Worm (Caenorhabditis elegans) whole organism, late embryonic: ENCODE results near the gene col-68.
A peak's percentile ranks its signal among the peaks of the same experiment; 100 is the strongest.

Source experiments
- C08G9.2 ChIP-seq: sonication (generic microtip); optimal IDR thresholded peaks from 2 replicates; lab custom pipeline; 2016; ENCODE audit warnings: mild to moderate bottlenecking, missing genetic modification characterization, moderate library complexity, missing compliant biosample characterization
- C38D4.7 ChIP-seq: fragments of 200-800 bp; sonication (Bioruptor generic); optimal IDR thresholded peaks from 2 replicates; lab custom pipeline; 2018; ENCODE audit warnings: mild to moderate bottlenecking, missing genetic modification characterization, moderate library complexity, missing compliant biosample characterization
- F13H6.1 ChIP-seq: sonication (generic microtip); optimal IDR thresholded peaks from 2 replicates; lab custom pipeline; 2016; ENCODE audit warnings: missing genetic modification characterization, missing compliant biosample characterization
- K02D7.2 ChIP-seq: sonication (generic microtip); optimal IDR thresholded peaks from 2 replicates; lab custom pipeline; 2017; ENCODE audit warnings: mild to moderate bottlenecking, missing genetic modification characterization, missing compliant biosample characterization
- T23F11.4 ChIP-seq: fragments of 200-800 bp; sonication (Bioruptor generic); optimal IDR thresholded peaks from 2 replicates; lab custom pipeline; 2018; ENCODE audit warnings: mild to moderate bottlenecking, missing genetic modification characterization, missing compliant biosample characterization
- ahr-1 ChIP-seq: sonication (generic microtip); optimal IDR thresholded peaks from 2 replicates; lab custom pipeline; 2016; ENCODE audit warnings: missing genetic modification characterization, missing compliant biosample characterization
- ceh-14 ChIP-seq: sonication (generic microtip); optimal IDR thresholded peaks from 2 replicates; lab custom pipeline; 2016; ENCODE audit warnings: missing genotype, missing genetic modification characterization, missing compliant biosample characterization
- ceh-19 ChIP-seq: fragments of 200-800 bp; sonication (Bioruptor generic); optimal IDR thresholded peaks from 2 replicates; lab custom pipeline; 2018; ENCODE audit warnings: mild to moderate bottlenecking, missing genetic modification characterization, missing compliant biosample characterization
- ceh-2 ChIP-seq: sonication (generic microtip); optimal IDR thresholded peaks from 2 replicates; lab custom pipeline; 2016; ENCODE audit warnings: missing genotype, missing genetic modification characterization, missing compliant biosample characterization
- ceh-24 ChIP-seq: sonication (generic microtip); optimal IDR thresholded peaks from 2 replicates; lab custom pipeline; 2016; ENCODE audit warnings: mild to moderate bottlenecking, missing genetic modification characterization, missing compliant biosample characterization
- ceh-34 ChIP-seq: sonication (generic microtip); optimal IDR thresholded peaks from 2 replicates; lab custom pipeline; 2016; ENCODE audit warnings: mild to moderate bottlenecking, missing genetic modification characterization, missing compliant biosample characterization
- ceh-45 ChIP-seq: fragments of 200-800 bp; sonication (Bioruptor generic); IDR thresholded peaks from 2 replicates; pipeline ENCODE4 v1.3.6; 2022; ENCODE audit warnings: missing genetic modification reagents, missing genetic modification characterization, missing compliant biosample characterization
- ceh-6 ChIP-seq: fragments of 200-800 bp; sonication (Bioruptor generic); optimal IDR thresholded peaks from 2 replicates; lab custom pipeline; 2018; ENCODE audit warnings: mild to moderate bottlenecking, missing genetic modification characterization, missing compliant biosample characterization
- dmd-4 ChIP-seq: sonication (generic microtip); optimal IDR thresholded peaks from 2 replicates; lab custom pipeline; 2016; ENCODE audit warnings: borderline replicate concordance, missing genetic modification characterization, missing compliant biosample characterization
- elt-2 ChIP-seq: sonication (generic microtip); optimal IDR thresholded peaks from 2 replicates; lab custom pipeline; 2016; ENCODE audit warnings: missing genetic modification reagents, missing genetic modification characterization, missing compliant biosample characterization
- ets-4 ChIP-seq: sonication (generic microtip); optimal IDR thresholded peaks from 2 replicates; lab custom pipeline; 2016; ENCODE audit warnings: missing genetic modification characterization, missing compliant biosample characterization
- fax-1 ChIP-seq: sonication (generic microtip); optimal IDR thresholded peaks from 2 replicates; lab custom pipeline; 2016; ENCODE audit warnings: missing genotype, missing genetic modification characterization, missing compliant biosample characterization
- hlh-15 ChIP-seq: sonication (generic microtip); optimal IDR thresholded peaks from 2 replicates; lab custom pipeline; 2016; ENCODE audit warnings: missing genetic modification characterization, missing compliant biosample characterization
- hlh-30 ChIP-seq: sonication (generic microtip); optimal IDR thresholded peaks from 2 replicates; lab custom pipeline; 2017; ENCODE audit warnings: antibody characterized with exemption, missing genetic modification characterization, missing compliant biosample characterization; ENCODE audit not compliant: insufficient read depth
- hlh-6 ChIP-seq: sonication (generic microtip); optimal IDR thresholded peaks from 2 replicates; lab custom pipeline; 2016; ENCODE audit warnings: missing genotype, missing genetic modification characterization, missing compliant biosample characterization
- lim-6 ChIP-seq: sonication (generic microtip); optimal IDR thresholded peaks from 2 replicates; lab custom pipeline; 2016; ENCODE audit warnings: missing genetic modification characterization, missing compliant biosample characterization
- mec-3 ChIP-seq: sonication (generic microtip); optimal IDR thresholded peaks from 2 replicates; lab custom pipeline; 2016; ENCODE audit warnings: borderline replicate concordance, missing genetic modification characterization, missing compliant biosample characterization
- nfya-1 ChIP-seq: sonication (generic microtip); optimal IDR thresholded peaks from 2 replicates; lab custom pipeline; 2017; ENCODE audit warnings: missing genetic modification characterization, mild to moderate bottlenecking, missing compliant biosample characterization, antibody characterized with exemption, moderate library complexity
- nhr-11 ChIP-seq: fragments of 150-350 bp; optimal IDR thresholded peaks from 2 replicates; lab custom pipeline; 2014; ENCODE audit warnings: missing biosample characterization, missing genetic modification characterization
- odd-2 ChIP-seq: sonication (generic microtip); optimal IDR thresholded peaks from 2 replicates; lab custom pipeline; 2017; ENCODE audit warnings: antibody characterized with exemption, mild to moderate bottlenecking, missing genetic modification characterization, missing compliant biosample characterization
- pag-3 ChIP-seq: sonication (generic microtip); optimal IDR thresholded peaks from 2 replicates; lab custom pipeline; 2016; ENCODE audit warnings: missing compliant biosample characterization, missing genetic modification characterization, borderline replicate concordance
- pha-2 ChIP-seq: sonication (generic microtip); optimal IDR thresholded peaks from 2 replicates; lab custom pipeline; 2017; ENCODE audit warnings: mild to moderate bottlenecking, missing genetic modification characterization, missing compliant biosample characterization
- pros-1 ChIP-seq: fragments of 150-350 bp; optimal IDR thresholded peaks from 2 replicates; lab custom pipeline; 2014; ENCODE audit warnings: missing biosample characterization, missing genetic modification reagents, missing genetic modification characterization
- rnt-1 ChIP-seq: sonication (generic microtip); optimal IDR thresholded peaks from 2 replicates; lab custom pipeline; 2016; ENCODE audit warnings: missing genetic modification characterization, missing compliant biosample characterization
- sox-2 ChIP-seq: fragments of 200-800 bp; sonication (Bioruptor generic); IDR thresholded peaks from 2 replicates; pipeline ENCODE4 v1.3.6; 2022; ENCODE audit warnings: missing genetic modification reagents, missing genetic modification characterization, missing compliant biosample characterization
- tbx-7 ChIP-seq: sonication (generic microtip); optimal IDR thresholded peaks from 2 replicates; lab custom pipeline; 2016; ENCODE audit warnings: missing genotype, missing genetic modification characterization, missing compliant biosample characterization
- ttx-3 ChIP-seq: sonication (generic microtip); optimal IDR thresholded peaks from 2 replicates; lab custom pipeline; 2016; ENCODE audit warnings: missing genetic modification reagents, missing genetic modification characterization, missing compliant biosample characterization
- unc-42 ChIP-seq: sonication (generic microtip); optimal IDR thresholded peaks from 2 replicates; lab custom pipeline; 2016; ENCODE audit warnings: missing genotype, missing genetic modification characterization, missing compliant biosample characterization
- unc-55 ChIP-seq: sonication (generic microtip); optimal IDR thresholded peaks from 2 replicates; lab custom pipeline; 2017; ENCODE audit warnings: missing biosample characterization, missing genetic modification reagents, missing genetic modification characterization

Gene col-68

DNA sequence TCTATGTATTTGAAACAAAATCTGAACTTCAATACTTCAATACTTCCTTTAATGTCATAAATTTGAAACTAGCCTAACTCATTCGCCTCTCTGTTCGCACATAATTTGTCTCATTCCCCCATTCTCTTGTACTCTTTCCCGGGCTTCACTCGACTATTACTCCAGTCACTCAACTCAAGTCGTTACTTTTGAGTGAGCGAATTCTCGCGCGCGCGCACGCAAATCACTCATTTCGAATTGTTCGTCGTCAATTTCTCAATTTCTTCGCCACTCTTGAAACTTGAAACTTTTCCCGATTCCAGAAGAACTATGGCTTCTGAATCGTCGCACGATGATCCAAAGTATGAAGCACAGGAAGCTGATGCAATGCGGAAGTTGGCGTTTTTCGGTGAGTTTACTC, at the start of gene col-68:
col-68 (plus strand) TSS at position 301 of the 400 bp plus-strand sequence.
- TF ChIP-seq hlh-6 (tag; lab: Kevin White, UChicago) (no peak), nhr-11 (tag; lab: Kevin White, UChicago) (no peak), ttx-3 (no peak), ceh-14 (tag; lab: Kevin White, UChicago) (no peak), elt-2 (tag; lab: Kevin White, UChicago) (no peak), unc-42 (no peak), rnt-1 (no peak), dmd-4 (tag; lab: Kevin White, UChicago) (no peak), C08G9.2 (tag; lab: Kevin White, UChicago) (no peak), pag-3 (tag; lab: Kevin White, UChicago) (no peak), nfya-1 (tag; lab: Kevin White, UChicago) (no peak), pros-1 (tag; lab: Kevin White, UChicago) (no peak), ceh-19 (GFP tag; lab: Kevin White, UChicago) (no peak), ahr-1 (tag; lab: Kevin White, UChicago) (no peak), ets-4 (tag; lab: Kevin White, UChicago) (no peak), hlh-15 (no peak), hlh-30 (tag; lab: Kevin White, UChicago) (no peak)

DNA sequence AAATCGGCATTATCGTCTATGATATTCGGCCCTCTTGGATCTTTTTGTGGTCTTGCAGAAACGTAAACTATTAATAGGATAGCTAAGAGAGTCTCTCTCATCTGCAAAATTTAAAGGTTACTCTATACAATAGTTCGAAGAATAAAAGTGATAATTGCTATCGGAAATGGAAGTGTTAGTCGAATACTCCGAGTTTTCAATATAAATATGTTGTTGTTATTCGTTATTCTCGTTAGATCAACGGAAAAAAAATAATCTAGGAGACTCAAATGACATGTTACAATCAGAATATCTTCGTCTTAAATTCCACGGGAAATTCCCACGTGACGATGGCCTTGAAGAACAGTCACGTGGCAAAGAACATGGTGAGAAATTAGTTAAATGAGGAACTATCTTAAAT, 49.1 kb upstream of the col-68 start, which contains the start of gene tre-5:
tre-5 (minus strand) TSS at position 101 of the 400 bp plus-strand sequence.
- TF ChIP-seq pag-3 (tag; lab: Kevin White, UChicago) = no peak
- TF ChIP-seq hlh-30 (tag; lab: Kevin White, UChicago) = peak; percentile 25
- no peak for TF ChIP-seq lim-6

DNA sequence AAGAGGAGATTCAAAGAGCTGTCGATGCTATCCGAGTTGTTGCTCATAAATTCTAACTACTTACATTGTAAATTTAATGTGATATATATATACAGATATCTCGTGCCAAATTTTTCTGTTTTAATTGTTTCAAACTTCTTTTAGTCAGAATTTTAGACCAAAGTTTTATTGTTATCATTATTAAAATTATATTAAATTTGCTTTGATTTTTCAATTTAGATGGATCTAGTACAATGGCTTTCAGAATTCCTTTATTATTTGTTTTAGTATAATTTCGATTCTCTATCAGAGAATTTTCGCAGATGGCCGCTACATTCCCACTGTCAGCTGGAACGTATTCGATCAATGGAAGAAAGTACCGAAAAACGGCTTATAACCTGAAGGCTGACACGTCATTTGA, 47.0 kb upstream of the col-68 start, which contains the start of gene ascc-1:
ascc-1 (plus strand) TSS at position 301 of the 400 bp plus-strand sequence.
- TF ChIP-seq C38D4.7 (GFP tag; lab: Kevin White, UChicago) (no peak), odd-2 (no peak), dmd-4 (tag; lab: Kevin White, UChicago) (no peak), ceh-2 (tag; lab: Kevin White, UChicago) (no peak), unc-55 (GFP tag; lab: Kevin White, UChicago) (no peak), ceh-19 (GFP tag; lab: Kevin White, UChicago) (no peak), elt-2 (tag; lab: Kevin White, UChicago) (no peak), ahr-1 (tag; lab: Kevin White, UChicago) (no peak), K02D7.2 (tag; lab: Kevin White, UChicago) (no peak), hlh-6 (tag; lab: Kevin White, UChicago) (no peak), ceh-34 (tag; lab: Kevin White, UChicago) (no peak), pha-2 (no peak), tbx-7 (tag; lab: Kevin White, UChicago) (no peak), ceh-45 (no peak)

DNA sequence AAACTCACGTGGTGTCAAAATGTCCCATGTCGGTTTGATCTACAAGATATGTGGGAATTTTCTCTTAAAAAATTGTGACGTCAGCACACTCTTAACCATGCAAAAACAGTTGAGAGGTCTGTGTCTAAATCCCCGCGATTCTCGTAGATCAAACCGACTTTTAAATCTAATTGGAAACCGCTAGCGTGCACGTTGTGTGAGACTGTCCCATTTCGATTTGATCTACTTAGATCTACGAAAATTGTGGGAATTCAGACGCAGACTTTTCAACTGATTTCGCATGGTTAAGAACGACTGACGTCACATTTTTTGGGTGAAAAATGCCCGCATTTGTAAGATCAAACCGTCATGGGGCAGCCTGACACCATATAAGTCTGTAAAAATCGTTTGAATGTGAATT, 46.5 kb upstream of the col-68 start:
- TF ChIP-seq F13H6.1 (tag; lab: Kevin White, UChicago) (no peak), ceh-34 (tag; lab: Kevin White, UChicago) (no peak), sox-2 (GFP tag; lab: Robert Waterston, UW) (no peak), mec-3 (tag; lab: Kevin White, UChicago) (no peak), nhr-11 (tag; lab: Kevin White, UChicago) (no peak)

DNA sequence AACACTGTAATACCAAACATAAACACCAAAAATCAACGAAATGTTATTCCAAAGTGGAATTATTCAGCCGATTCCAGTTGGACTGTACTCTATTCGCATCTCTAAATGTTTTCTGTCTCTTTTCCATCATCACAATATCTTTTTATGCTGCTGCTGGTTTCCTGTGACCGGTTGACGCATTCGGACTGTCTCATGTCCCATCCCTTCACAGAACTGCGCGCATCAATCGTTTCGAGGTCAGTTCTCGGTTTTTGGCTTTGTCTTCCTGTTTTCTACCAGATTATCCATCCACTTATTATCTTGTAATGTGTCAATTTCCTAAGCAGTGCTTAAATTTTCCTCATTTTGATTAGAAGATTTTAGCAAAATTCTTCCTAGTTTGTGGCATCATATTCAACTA, 44.3 kb upstream of the col-68 start:
- TF ChIP-seq F13H6.1 (tag; lab: Kevin White, UChicago) = no peak
- no peak for TF ChIP-seq T23F11.4 (GFP tag; lab: Kevin White, UChicago)
- no peak for TF ChIP-seq ceh-24
- TF ChIP-seq fax-1 (tag; lab: Kevin White, UChicago) = no peak
- no peak for TF ChIP-seq C38D4.7 (GFP tag; lab: Kevin White, UChicago)
- no peak for TF ChIP-seq hlh-30 (tag; lab: Kevin White, UChicago)
- no peak for TF ChIP-seq ceh-6 (GFP tag; lab: Kevin White, UChicago)
